Fruit fly (Drosophila melanogaster): Measurements from ENCODE around the gene rha.

DNA sequence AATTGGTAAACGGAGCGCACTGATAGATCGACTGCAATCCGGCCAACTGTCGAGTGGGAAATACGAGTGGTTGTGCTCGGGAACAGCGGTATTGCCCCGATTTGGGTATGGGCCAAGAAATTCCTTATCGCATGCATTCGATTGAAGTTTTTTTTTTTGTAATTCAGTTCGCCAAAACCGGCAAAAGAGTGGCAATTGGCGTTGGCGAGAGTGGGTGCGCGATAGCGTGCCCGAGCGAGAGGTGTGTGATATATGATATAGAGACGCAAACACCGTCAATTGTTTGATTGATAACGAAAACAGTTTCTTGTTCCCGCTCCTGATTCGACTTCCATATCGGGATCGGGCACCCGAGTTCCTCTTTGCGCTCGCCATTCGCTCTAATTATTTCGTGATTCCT, 26.3 kb upstream of the rha start, which contains the start of gene CG31087:
- TF ChIP-seq vri (GFP tag; optimal IDR thresholded peaks at IDR 0.05) = peak; percentile 55
- TF ChIP-seq CG6792 (GFP tag; optimal IDR thresholded peaks at IDR 0.05) = no peak
- TF ChIP-seq CG8119 (GFP tag; IDR thresholded peaks at IDR 0.05) = no peak
- TF ChIP-seq CG3032 (tag; optimal IDR thresholded peaks at IDR 0.05) = no peak
- TF ChIP-seq Hr4 (GFP tag; optimal IDR thresholded peaks at IDR 0.05) = no peak
- TF ChIP-seq topi (GFP tag; optimal IDR thresholded peaks at IDR 0.05) = no peak
- TF ChIP-seq CG9139 (GFP tag; optimal IDR thresholded peaks at IDR 0.05) = no peak

Measured in whole organism, prepupa.